Worm (Caenorhabditis elegans) whole organism, L4 larva: Measurements from ENCODE around the gene Y55B1AR.2.

Experiments used
- F10B5.3 ChIP-seq: sonication (generic microtip); optimal IDR thresholded peaks from 2 replicates; lab custom pipeline; 2016; ENCODE audit warnings: mild to moderate bottlenecking, missing genetic modification characterization, missing compliant biosample characterization
- F26F4.8 ChIP-seq: fragments of 200-800 bp; sonication (Bioruptor generic); conservative IDR thresholded peaks from 2 replicates; pipeline ENCODE4 v1.3.6; 2022; ENCODE audit warnings: missing genetic modification characterization, missing compliant biosample characterization
- F44E2.7 ChIP-seq: fragments of 200-800 bp; sonication (Bioruptor generic); IDR thresholded peaks from 2 replicates; pipeline ENCODE4 v2.1.2; 2022; ENCODE audit warnings: missing genetic modification characterization, missing compliant biosample characterization
- R02D3.7 ChIP-seq: fragments of 150-350 bp; sonication (generic microtip); optimal IDR thresholded peaks from 3 replicates; lab custom pipeline; 2014; ENCODE audit warnings: missing biosample characterization, missing genetic modification characterization
- Y105C5A.15 ChIP-seq: fragments of 200-800 bp; sonication (Bioruptor generic); IDR thresholded peaks from 2 replicates; pipeline ENCODE4 v1.3.6; 2022; ENCODE audit warnings: missing genetic modification characterization, missing compliant biosample characterization
- ZK546.5 ChIP-seq, 2 experiments: sonication (generic microtip); optimal IDR thresholded peaks; 2 replicates each; lab custom pipeline; 2017; ENCODE audit warnings: missing biosample characterization in 2 of 2, missing genetic modification characterization in 2 of 2
- aha-1 ChIP-seq: fragments of 150-350 bp; peaks from one replicate; lab custom pipeline; 2014; ENCODE audit warnings: missing biosample characterization, missing genetic modification characterization
- attf-4 ChIP-seq: sonication (generic microtip); optimal IDR thresholded peaks from 3 replicates; lab custom pipeline; 2017; ENCODE audit warnings: missing biosample characterization, missing genetic modification characterization
- ceh-20 ChIP-seq: fragments of 200-800 bp; sonication (Bioruptor generic); IDR thresholded peaks from 2 replicates; pipeline ENCODE4 v1.3.6; 2022; ENCODE audit warnings: missing genetic modification reagents, missing genetic modification characterization, missing compliant biosample characterization
- ceh-44 ChIP-seq: fragments of 200-800 bp; sonication (Bioruptor generic); IDR thresholded peaks from 2 replicates; pipeline ENCODE4 v1.3.6; 2022; ENCODE audit warnings: missing genetic modification reagents, missing genetic modification characterization, missing compliant biosample characterization
- ceh-62 ChIP-seq: sonication (generic microtip); optimal IDR thresholded peaks from 2 replicates; lab custom pipeline; 2017; ENCODE audit warnings: missing biosample characterization, missing genetic modification characterization
- ceh-82 ChIP-seq: sonication (generic microtip); optimal IDR thresholded peaks from 2 replicates; lab custom pipeline; 2017; ENCODE audit warnings: missing biosample characterization, missing genetic modification characterization
- ces-1 ChIP-seq: fragments of 150-350 bp; sonication (generic microtip); optimal IDR thresholded peaks from 4 replicates; lab custom pipeline; 2014; ENCODE audit warnings: missing biosample characterization, missing genetic modification reagents, missing genetic modification characterization
- cey-2 ChIP-seq: sonication (generic microtip); optimal IDR thresholded peaks from 3 replicates; lab custom pipeline; 2017; ENCODE audit warnings: missing genetic modification characterization, mild to moderate bottlenecking, missing compliant biosample characterization, antibody characterized with exemption, borderline replicate concordance; ENCODE audit not compliant: insufficient read depth
- ctbp-1 ChIP-seq: fragments of 200-800 bp; sonication (Bioruptor generic); IDR thresholded peaks from 2 replicates; pipeline ENCODE4 v1.3.6; 2022; ENCODE audit warnings: missing genetic modification reagents, missing genetic modification characterization, missing compliant biosample characterization
- duxl-1 ChIP-seq: sonication (generic microtip); optimal IDR thresholded peaks from 2 replicates; lab custom pipeline; 2016; ENCODE audit warnings: mild to moderate bottlenecking, missing genetic modification characterization, moderate library complexity, missing compliant biosample characterization; ENCODE audit not compliant: poor library complexity
- dve-1 ChIP-seq: sonication (generic microtip); optimal IDR thresholded peaks from 2 replicates; lab custom pipeline; 2017; ENCODE audit warnings: antibody characterized with exemption, mild to moderate bottlenecking, missing genetic modification characterization, missing compliant biosample characterization; ENCODE audit not compliant: insufficient read depth
- egl-43 ChIP-seq: fragments of 200-800 bp; sonication (Bioruptor generic); IDR thresholded peaks from 2 replicates; pipeline ENCODE4 v1.3.6; 2022; ENCODE audit warnings: missing genetic modification reagents, missing genetic modification characterization, missing compliant biosample characterization
- fos-1 ChIP-seq: fragments of 150-350 bp; optimal IDR thresholded peaks from 2 replicates; lab custom pipeline; 2014; ENCODE audit warnings: missing biosample characterization, missing genetic modification characterization
- gei-8 ChIP-seq: fragments of 200-800 bp; sonication (Bioruptor generic); optimal IDR thresholded peaks from 2 replicates; lab custom pipeline; 2018; ENCODE audit warnings: mild to moderate bottlenecking, missing genetic modification characterization, missing compliant biosample characterization
- hlh-11 ChIP-seq: fragments of 200-800 bp; sonication (Bioruptor generic); optimal IDR thresholded peaks from 2 replicates; lab custom pipeline; 2018; ENCODE audit warnings: mild to moderate bottlenecking, missing genetic modification characterization, missing compliant biosample characterization
- lin-1 ChIP-seq: fragments of 200-800 bp; sonication (Bioruptor generic); IDR thresholded peaks from 2 replicates; pipeline ENCODE4 v1.3.6; 2022; ENCODE audit warnings: missing genetic modification reagents, missing genetic modification characterization, missing compliant biosample characterization
- lin-15B ChIP-seq: fragments of 150-350 bp; sonication (generic microtip); optimal IDR thresholded peaks from 3 replicates; lab custom pipeline; 2014; ENCODE audit warnings: missing biosample characterization, missing genetic modification characterization
- lin-39 ChIP-seq: fragments of 150-350 bp; optimal IDR thresholded peaks from 2 replicates; lab custom pipeline; 2014; ENCODE audit warnings: missing biosample characterization, missing genetic modification reagents, missing genetic modification characterization
- madf-9 ChIP-seq: fragments of 200-800 bp; sonication (Bioruptor generic); conservative IDR thresholded peaks from 2 replicates; pipeline ENCODE4 v1.3.6; 2022; ENCODE audit warnings: missing genetic modification reagents, missing genetic modification characterization, missing compliant biosample characterization
- mdl-1 ChIP-seq, 2 experiments: fragments of 150-350 bp in 1 of 2; sonication (generic microtip) in 1 of 2; optimal IDR thresholded peaks; 2 replicates each; lab custom pipeline; 2014 to 2017; ENCODE audit warnings: missing biosample characterization in 2 of 2, missing genetic modification characterization in 2 of 2
- mdt-29 ChIP-seq: fragments of 200-800 bp; sonication (Bioruptor generic); IDR thresholded peaks from 2 replicates; pipeline ENCODE4 v1.3.6; 2022; ENCODE audit warnings: missing genetic modification reagents, missing genetic modification characterization, missing compliant biosample characterization
- mxl-2 ChIP-seq: fragments of 200-800 bp; sonication (Bioruptor generic); conservative IDR thresholded peaks from 2 replicates; pipeline ENCODE4 v1.3.6; 2022; ENCODE audit warnings: missing genetic modification reagents, missing genetic modification characterization, missing compliant biosample characterization
- nhr-11 ChIP-seq: fragments of 150-350 bp; optimal IDR thresholded peaks from 2 replicates; lab custom pipeline; 2014; ENCODE audit warnings: missing biosample characterization, missing genetic modification characterization
- nhr-25 ChIP-seq: sonication (generic microtip); optimal IDR thresholded peaks from 2 replicates; lab custom pipeline; 2017; ENCODE audit warnings: missing genetic modification characterization, mild to moderate bottlenecking, missing compliant biosample characterization, antibody characterized with exemption, moderate library complexity, borderline replicate concordance; ENCODE audit not compliant: insufficient read depth
- nhr-41 ChIP-seq: fragments of 200-800 bp; sonication (Bioruptor generic); IDR thresholded peaks from 2 replicates; pipeline ENCODE4 v1.3.6; 2022; ENCODE audit warnings: missing genetic modification reagents, missing genetic modification characterization, missing compliant biosample characterization
- pha-4 ChIP-seq, 2 experiments: fragments of 150-350 bp in 1 of 2; fragments of 200-800 bp in 1 of 2; sonication (Bioruptor generic) in 1 of 2; IDR thresholded peaks in 1 of 2; optimal IDR thresholded peaks in 1 of 2; 2 replicates each; pipeline versions ENCODE4 v1.3.6 to Lab custom; 2014 to 2022; ENCODE audit warnings: missing genetic modification characterization in 2 of 2, missing genetic modification reagents in 2 of 2, missing biosample characterization in 1 of 2, missing compliant biosample characterization in 1 of 2
- saeg-2 ChIP-seq: fragments of 200-800 bp; sonication (Bioruptor generic); IDR thresholded peaks from 2 replicates; pipeline ENCODE4 v1.3.6; 2022; ENCODE audit warnings: missing genetic modification reagents, missing genetic modification characterization, missing compliant biosample characterization
- skn-1 ChIP-seq: fragments of 150-350 bp; optimal IDR thresholded peaks from 2 replicates; lab custom pipeline; 2014; ENCODE audit warnings: missing biosample characterization, missing genetic modification characterization
- snpc-4 ChIP-seq: fragments of 150-350 bp; optimal IDR thresholded peaks from 2 replicates; lab custom pipeline; 2014; ENCODE audit warnings: missing biosample characterization, missing genetic modification characterization
- unc-62 ChIP-seq, 3 experiments: fragments of 150-350 bp in 1 of 3; sonication (generic microtip); optimal IDR thresholded peaks in 2 of 3; peaks in 1 of 3; 1 replicate in 1 of 3; 2 replicates in 2 of 3; lab custom pipeline; 2014 to 2017; ENCODE audit warnings: missing biosample characterization in 3 of 3, missing genetic modification characterization in 3 of 3, missing genetic modification reagents in 3 of 3, missing genotype in 1 of 3
- vab-7 ChIP-seq: fragments of 200-800 bp; sonication (Bioruptor generic); IDR thresholded peaks from 2 replicates; pipeline ENCODE4 v1.3.6; 2022; ENCODE audit warnings: missing genetic modification reagents, missing genetic modification characterization, missing compliant biosample characterization
- zag-1 ChIP-seq: fragments of 150-350 bp; optimal IDR thresholded peaks from 2 replicates; lab custom pipeline; 2014; ENCODE audit warnings: missing biosample characterization, missing genetic modification characterization
- zfp-3 ChIP-seq: fragments of 200-800 bp; sonication (Bioruptor generic); conservative IDR thresholded peaks from 2 replicates; pipeline ENCODE4 v1.3.6; 2022; ENCODE audit warnings: missing genetic modification reagents, missing genetic modification characterization, missing compliant biosample characterization
- zip-2 ChIP-seq: fragments of 150-350 bp; optimal IDR thresholded peaks from 2 replicates; lab custom pipeline; 2014; ENCODE audit warnings: missing biosample characterization, missing genetic modification characterization

Gene Y55B1AR.2

DNA sequence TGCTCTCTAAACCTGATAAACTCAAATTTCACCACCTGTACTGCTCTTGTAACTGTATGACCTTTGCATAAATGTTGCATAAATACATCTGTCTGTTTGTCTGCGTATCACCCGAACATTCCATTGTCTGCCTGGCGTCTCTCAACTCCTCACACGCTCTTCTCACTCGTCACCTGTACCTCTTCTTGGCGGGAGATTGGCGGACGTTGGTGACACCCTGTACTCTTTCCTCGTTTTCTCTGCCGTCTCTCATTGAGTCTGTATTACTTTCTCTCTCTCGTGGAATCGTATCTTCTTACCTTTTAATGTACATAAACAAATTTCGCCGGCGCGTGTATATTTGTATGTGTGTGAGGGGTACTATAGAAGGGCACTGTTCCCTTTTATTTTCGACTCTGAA, 39.8 kb downstream of the Y55B1AR.2 start (continued):
- TF ChIP-seq gei-8 (GFP tag; lab: Kevin White, UChicago) (no peak), egl-43 (GFP tag; lab: Robert Waterston, UW) (0 out of 2 replicates have a peak, but pooled peaks have one; percentile 39), snpc-4 (tag; lab: Kevin White, UChicago) (no peak), ZK546.5 (tag; optimal IDR thresholded peaks at IDR 0.05; lab: Kevin White, UChicago) (no peak), nhr-41 (GFP tag; lab: Robert Waterston, UW) (peak; percentile 60; the same call in 1 of the 2 replicates), lin-1 (no peak), F44E2.7 (GFP tag; lab: Robert Waterston, UW) (no peak)

DNA sequence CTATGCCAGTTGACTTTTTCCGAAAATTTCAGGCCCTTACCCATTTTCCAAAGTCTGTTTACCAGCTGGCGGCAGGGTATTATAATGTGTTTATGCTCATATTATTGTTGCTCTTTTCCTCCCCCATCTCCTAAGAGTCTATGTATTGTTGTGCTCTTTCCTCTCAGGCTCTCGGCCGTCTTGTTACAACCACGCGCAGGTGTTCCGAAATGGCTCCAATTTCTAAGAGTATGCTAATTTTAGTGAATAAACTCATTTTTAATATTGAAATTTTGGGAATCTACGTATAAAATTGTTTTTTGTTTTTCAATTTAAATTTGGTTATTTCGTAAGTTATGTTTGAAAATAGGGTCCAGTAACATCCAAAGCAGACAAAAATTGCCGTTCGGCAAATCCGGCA, 40.5 kb downstream of the Y55B1AR.2 start:
- no peak for TF ChIP-seq lin-15B
- no peak for TF ChIP-seq vab-7 (GFP tag; lab: Robert Waterston, UW)
- TF ChIP-seq nhr-25 (tag; lab: Kevin White, UChicago), result no peak
- no peak for TF ChIP-seq fos-1 (tag; lab: Kevin White, UChicago)
- no peak for TF ChIP-seq F44E2.7 (GFP tag; lab: Robert Waterston, UW)
- no peak for TF ChIP-seq ces-1 (GFP tag; lab: Kevin White, UChicago)
- TF ChIP-seq madf-9 (GFP tag; lab: Robert Waterston, UW), result no peak
- TF ChIP-seq F26F4.8 (GFP tag; lab: Robert Waterston, UW), result no peak
- no peak for TF ChIP-seq zfp-3 (GFP tag; lab: Robert Waterston, UW)
- TF ChIP-seq lin-39 (tag; lab: Kevin White, UChicago), result no peak
- no peak for TF ChIP-seq duxl-1 (tag; lab: Kevin White, UChicago)
- TF ChIP-seq zag-1 (tag; lab: Kevin White, UChicago), result no peak
- no peak for TF ChIP-seq nhr-11 (tag; lab: Kevin White, UChicago)
- no peak for TF ChIP-seq ceh-82 (tag; lab: Kevin White, UChicago)
- no peak for TF ChIP-seq F10B5.3 (tag; lab: Kevin White, UChicago)
- TF ChIP-seq dve-1 (tag; lab: Kevin White, UChicago), result no peak

DNA sequence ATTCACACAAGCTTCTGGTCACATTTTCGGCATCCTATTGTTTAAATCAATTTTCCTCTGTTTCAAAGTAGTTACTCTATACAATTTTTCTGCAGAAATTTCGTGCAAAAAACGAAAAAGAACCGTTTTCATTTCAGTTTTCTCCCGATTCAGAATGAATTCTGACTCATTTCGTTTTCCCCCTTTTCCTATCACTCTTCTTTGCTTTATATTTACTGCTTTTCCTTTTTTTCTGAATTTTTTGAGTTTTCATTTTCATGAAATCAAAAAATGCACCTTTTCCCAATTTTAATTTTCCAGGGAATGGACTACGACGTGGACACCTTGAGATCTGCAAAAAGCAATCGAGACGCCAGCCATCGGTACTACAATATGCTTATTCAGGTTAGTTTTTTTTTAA, 42.9 kb downstream of the Y55B1AR.2 start, which contains the start of gene B0353.1:
TSS of gene B0353.1 (plus strand) at position 301 of the 400 bp plus-strand sequence.
- TF ChIP-seq ctbp-1 (GFP tag; lab: Robert Waterston, UW) (no peak), mdt-29 (no peak), pha-4 (GFP tag; IDR thresholded peaks at IDR 0.05; lab: Robert Waterston, UW) (no peak), pha-4 (tag; optimal IDR thresholded peaks at IDR 0.05; lab: Kevin White, UChicago) (no peak), ceh-20 (GFP tag; lab: Robert Waterston, UW) (no peak), ceh-62 (tag; lab: Kevin White, UChicago) (no peak), skn-1 (tag; lab: Kevin White, UChicago) (no peak)

DNA sequence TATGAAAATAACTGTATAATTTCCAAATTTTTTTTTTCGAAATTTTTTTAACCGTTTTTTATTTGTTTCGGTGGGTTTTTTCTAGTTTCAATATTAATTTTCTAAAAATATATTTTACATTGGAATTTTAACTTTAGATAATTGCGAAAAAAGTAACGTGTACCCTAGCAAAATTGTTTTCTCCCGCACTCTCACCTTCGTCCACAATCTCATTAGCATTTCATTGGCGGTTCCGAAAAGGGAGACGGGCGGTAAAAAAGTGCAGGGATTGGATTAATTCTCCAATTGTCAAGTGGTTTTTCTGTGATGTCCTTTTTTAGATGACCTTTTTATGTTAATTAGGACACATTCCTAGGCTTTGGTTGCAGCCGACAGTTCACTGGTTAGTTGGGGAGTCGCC, 49.4 kb downstream of the Y55B1AR.2 start:
- TF ChIP-seq ceh-82 (tag; lab: Kevin White, UChicago) (no peak), zfp-3 (GFP tag; lab: Robert Waterston, UW) (no peak), aha-1 (tag; lab: Kevin White, UChicago) (peak; percentile 54), snpc-4 (tag; lab: Kevin White, UChicago) (no peak)
- TF ChIP-seq, all 104 proteins: peak for 1

DNA sequence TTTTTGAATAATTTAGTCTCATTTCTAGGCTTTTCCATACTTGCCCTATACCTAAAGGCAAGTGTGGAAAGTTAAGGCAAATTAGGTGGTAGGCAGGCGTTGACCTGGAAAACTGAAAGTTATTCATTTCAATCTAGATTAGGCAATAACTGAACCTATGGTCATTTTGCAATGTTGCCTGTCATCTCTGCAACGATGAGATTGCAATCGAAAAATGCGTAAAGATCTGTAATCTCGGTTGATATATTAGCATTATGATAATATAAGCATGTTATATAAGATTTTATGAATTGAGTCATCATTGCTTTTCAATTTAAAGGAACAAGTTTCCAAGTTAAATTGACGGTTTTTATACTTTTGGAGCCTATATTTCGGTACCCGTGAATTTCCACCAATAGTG, 50.9 kb downstream of the Y55B1AR.2 start:
- TF ChIP-seq zip-2 (tag; lab: Kevin White, UChicago) (no peak), mxl-2 (GFP tag; lab: Robert Waterston, UW) (no peak), ceh-44 (GFP tag; lab: Robert Waterston, UW) (no peak), saeg-2 (GFP tag; lab: Robert Waterston, UW) (no peak), hlh-11 (tag; lab: Kevin White, UChicago) (no peak), mdl-1 (tag; optimal IDR thresholded peaks at IDR 0.05; lab: Kevin White, UChicago) (no peak), attf-4 (tag; lab: Kevin White, UChicago) (no peak), Y105C5A.15 (GFP tag; lab: Robert Waterston, UW) (no peak), cey-2 (tag; lab: Kevin White, UChicago) (no peak), lin-39 (tag; lab: Kevin White, UChicago) (no peak), gei-8 (GFP tag; lab: Kevin White, UChicago) (no peak), unc-62 (GFP tag; optimal IDR thresholded peaks at IDR 0.05 in 1 of 2; lab: Kevin White, UChicago) (no peak), unc-62 (tag; optimal IDR thresholded peaks at IDR 0.05; lab: Kevin White, UChicago) (no peak), R02D3.7 (tag; lab: Kevin White, UChicago) (no peak)
